Worm (Caenorhabditis elegans): ENCODE data around the gene K08H10.6.

- TF ChIP-seq eyg-1 (tag; optimal IDR thresholded peaks at IDR 0.05), result no peak
- TF ChIP-seq ama-1 (optimal IDR thresholded peaks at IDR 0.05), result no peak
- TF ChIP-seq ceh-34 (tag; optimal IDR thresholded peaks at IDR 0.05), result no peak
- no peak for TF ChIP-seq nhr-11 (tag; optimal IDR thresholded peaks at IDR 0.05)
- no peak for TF ChIP-seq che-1 (tag; optimal IDR thresholded peaks at IDR 0.05)
- TF ChIP-seq hlh-13 (GFP tag; optimal IDR thresholded peaks at IDR 0.05), result no peak
- TF ChIP-seq C08G9.2 (tag; optimal IDR thresholded peaks at IDR 0.05), result no peak
- no peak for TF ChIP-seq elt-2 (tag; optimal IDR thresholded peaks at IDR 0.05)
- TF ChIP-seq pag-3 (tag; optimal IDR thresholded peaks at IDR 0.05; ENCODE audit: borderline replicate concordance), result no peak
- TF ChIP-seq unc-3 (GFP tag; conservative IDR thresholded peaks at IDR 0.05), result no peak
- no peak for TF ChIP-seq unc-3 (tag; optimal IDR thresholded peaks at IDR 0.05)
- no peak for TF ChIP-seq pha-2 (tag; optimal IDR thresholded peaks at IDR 0.05)
- no peak for TF ChIP-seq sdc-2 (tag; optimal IDR thresholded peaks at IDR 0.05)
- no peak for TF ChIP-seq elt-4 (tag; optimal IDR thresholded peaks at IDR 0.05)
- TF ChIP-seq pax-1 (tag; optimal IDR thresholded peaks at IDR 0.05), result no peak
Measured at ce11 chrV:10043234-10043796, 47.6 kb upstream of the K08H10.6 start, which contains the start of gene T06E8.8.

Data from whole organism, late embryonic.